Worm (Caenorhabditis elegans): ENCODE data around the gene F56C4.1.

ce11 chrIV:10620811-10621210 lies 15.9 kb upstream of the F56C4.1 start, which contains the start of gene R09H10.7:
- no peak for TF ChIP-seq mdl-1 (tag; optimal IDR thresholded peaks at IDR 0.05)
- TF ChIP-seq egl-27 (tag; optimal IDR thresholded peaks at IDR 0.05) = no peak
- no peak for TF ChIP-seq egl-5 (tag; optimal IDR thresholded peaks at IDR 0.05)
- no peak for TF ChIP-seq ZK546.5 (tag; optimal IDR thresholded peaks at IDR 0.05)
- TF ChIP-seq elt-1 (tag; optimal IDR thresholded peaks at IDR 0.05) = no peak
- TF ChIP-seq nfya-1 (tag; optimal IDR thresholded peaks at IDR 0.05; ENCODE audit: insufficient read depth) = no peak
- TF ChIP-seq nhr-12 (tag; optimal IDR thresholded peaks at IDR 0.05) = no peak
- no peak for TF ChIP-seq sea-2 (GFP tag; optimal IDR thresholded peaks at IDR 0.05)
- no peak for TF ChIP-seq ceh-28 (tag; optimal IDR thresholded peaks at IDR 0.05)
- TF ChIP-seq aly-2 (tag; optimal IDR thresholded peaks at IDR 0.05) = no peak
- TF ChIP-seq nhr-77 (tag; optimal IDR thresholded peaks at IDR 0.05) = no peak
- TF ChIP-seq ceh-82 (tag; optimal IDR thresholded peaks at IDR 0.05) = no peak
- no peak for TF ChIP-seq elt-2 (tag; optimal IDR thresholded peaks at IDR 0.05)
- no peak for TF ChIP-seq zag-1 (tag; optimal IDR thresholded peaks at IDR 0.05)
